Worm (Caenorhabditis elegans) whole organism, late embryonic: ENCODE results near the gene Y113G7B.12.

Source experiments
- elt-2 ChIP-seq: sonication (generic microtip); optimal IDR thresholded peaks from 2 replicates; lab custom pipeline; 2016; ENCODE audit warnings: missing genetic modification reagents, missing genetic modification characterization, missing compliant biosample characterization
- pqm-1 ChIP-seq: sonication (generic microtip); optimal IDR thresholded peaks from 2 replicates; lab custom pipeline; 2016; ENCODE audit warnings: missing genetic modification characterization, missing compliant biosample characterization

DNA sequence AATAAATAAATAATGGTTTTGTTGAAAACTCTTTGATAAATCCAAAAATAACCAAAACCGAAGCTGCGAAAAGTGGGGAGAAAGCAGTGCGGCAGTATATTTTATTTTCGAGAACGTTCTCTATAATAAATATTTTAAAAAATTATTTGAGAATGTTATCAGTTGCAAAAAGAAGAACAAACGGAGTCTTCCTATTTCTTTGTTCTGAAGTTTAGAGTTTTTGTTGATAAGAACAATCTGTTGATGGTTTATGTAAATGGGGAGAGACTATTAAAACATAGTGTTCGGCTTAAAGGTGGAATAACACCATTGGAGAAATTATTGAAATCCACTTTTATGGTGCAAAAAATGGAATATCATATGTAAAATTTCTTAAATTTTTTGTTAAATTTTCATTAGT is 613 bp upstream of the Y113G7B.12 start:
- TF ChIP-seq elt-2, result no peak
- no peak for TF ChIP-seq pqm-1 (tag; lab: Kevin White, UChicago)
